Worm (Caenorhabditis elegans) whole organism, L4/young adult: ENCODE results near the gene C35A11.3.

Experiments
- W03F9.2 ChIP-seq: fragments of 150-350 bp; optimal IDR thresholded peaks from 2 replicates; lab custom pipeline; 2014; ENCODE audit warnings: missing biosample characterization, missing genetic modification characterization
- dao-5 ChIP-seq: sonication (generic microtip); optimal IDR thresholded peaks from 2 replicates; lab custom pipeline; 2016; ENCODE audit warnings: missing genotype, missing genetic modification characterization, moderate library complexity, missing compliant biosample characterization
- him-1 ChIP-seq: sonication (generic microtip); optimal IDR thresholded peaks from 2 replicates; lab custom pipeline; 2016; ENCODE audit warnings: missing genotype, missing genetic modification reagents, missing genetic modification characterization, missing compliant biosample characterization

DNA sequence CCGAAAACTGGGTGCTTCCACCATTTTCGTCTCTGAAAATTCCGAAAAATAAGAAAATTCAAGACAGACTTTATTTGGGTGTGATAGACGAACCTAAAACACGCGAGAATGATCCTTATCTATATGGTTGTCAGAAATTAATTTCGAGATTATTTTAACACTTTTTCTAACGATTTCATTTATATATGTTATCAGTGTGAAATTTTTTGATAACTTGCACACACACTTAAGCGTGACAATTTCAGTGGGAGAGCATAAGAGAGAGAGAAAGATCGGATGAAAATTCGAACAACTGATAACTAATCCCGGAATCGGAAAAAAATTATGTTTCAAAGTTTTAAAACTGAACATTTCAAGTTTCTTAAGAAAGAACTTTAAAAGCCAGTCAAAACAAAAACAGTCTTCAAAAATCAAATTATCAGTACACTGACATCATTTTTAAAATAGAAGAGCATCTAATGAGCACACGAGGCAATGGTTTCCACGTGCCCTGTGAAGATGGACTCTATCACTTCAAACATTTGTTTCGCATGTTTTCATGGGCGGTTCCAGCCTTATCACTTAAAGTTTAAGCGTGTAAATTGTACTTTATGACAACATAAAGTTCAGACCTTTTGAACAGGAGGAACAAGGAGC is 20.9 kb downstream of the C35A11.3 start, which contains the start of gene C35A11.4:
- no peak for TF ChIP-seq him-1
- no peak for TF ChIP-seq W03F9.2 (tag; lab: Kevin White, UChicago)
- no peak for TF ChIP-seq dao-5 (tag; lab: Kevin White, UChicago)
